Fruit fly (Drosophila melanogaster): ENCODE measurements around the gene Exo84.

The Exo84 gene

dm6 chr3R:26081380-26081991 lies 29.4 kb upstream of the Exo84 start (continued):
- TF ChIP-seq gem (tag; optimal IDR thresholded peaks at IDR 0.05) (peak; percentile 78), klu (GFP tag; IDR thresholded peaks at IDR 0.05) (no peak), HLH3B (GFP tag; IDR thresholded peaks at IDR 0.05) (peak; percentile 63), Dref (GFP tag; IDR thresholded peaks at IDR 0.05) (no peak), CG1602 (GFP tag; optimal IDR thresholded peaks at IDR 0.05) (peak; percentile 32), zf30C (GFP tag; optimal IDR thresholded peaks at IDR 0.05) (no peak), dati (GFP tag; IDR thresholded peaks at IDR 0.05) (no peak), ssp (GFP tag; IDR thresholded peaks at IDR 0.05) (0 out of 2 replicates have a peak, but pooled peaks have one; percentile 30), CG11456 (GFP tag; IDR thresholded peaks at IDR 0.05) (no peak), fd96Cb (tag; optimal IDR thresholded peaks at IDR 0.05) (peak; percentile 65), CG5245 (GFP tag; optimal IDR thresholded peaks at IDR 0.05) (peak; percentile 33), croc (GFP tag; conservative IDR thresholded peaks at IDR 0.05) (peak; percentile 52; the same call in 2 of the 3 replicates), stc (GFP tag; IDR thresholded peaks at IDR 0.05) (0 out of 2 replicates have a peak, but pooled peaks have one; percentile 29), nmo (GFP tag; optimal IDR thresholded peaks at IDR 0.05) (peak; percentile 73), odd (GFP tag; optimal IDR thresholded peaks at IDR 0.05) (peak; percentile 3), CG17361 (GFP tag; IDR thresholded peaks at IDR 0.05) (peak; percentile 60; the same call in 2 of the 3 replicates), Bgb (GFP tag; IDR thresholded peaks at IDR 0.05; ENCODE audit: partially characterized antibody) (no peak), Hey (tag; optimal IDR thresholded peaks at IDR 0.05) (no peak), esg (GFP tag; conservative IDR thresholded peaks at IDR 0.05) (peak; percentile 26; the same call in 1 of the 2 replicates), CG10431 (GFP tag; optimal IDR thresholded peaks at IDR 0.05) (no peak), hkb (optimal IDR thresholded peaks at IDR 0.05) (no peak), hkb (GFP tag; IDR thresholded peaks at IDR 0.05) (no peak; the same call in 1 of the 2 replicates), psq (GFP tag; optimal IDR thresholded peaks at IDR 0.05) (no peak), al (GFP tag; IDR thresholded peaks at IDR 0.05) (no peak), sna (GFP tag; IDR thresholded peaks at IDR 0.05; ENCODE audit: partially characterized antibody) (no peak), CG10209 (GFP tag; optimal IDR thresholded peaks at IDR 0.05) (peak; percentile 24), crol (GFP tag; IDR thresholded peaks at IDR 0.05) (peak; percentile 33; the same call in 1 of the 2 replicates), slbo (GFP tag; IDR thresholded peaks at IDR 0.05) (peak; percentile 6; the same call in 1 of the 2 replicates), CG14710 (tag; optimal IDR thresholded peaks at IDR 0.05) (peak; percentile 70), ato (GFP tag; IDR thresholded peaks at IDR 0.05; ENCODE audit: partially characterized antibody) (no peak), CG11560 (tag; IDR thresholded peaks at IDR 0.05) (0 out of 3 replicates have a peak, but pooled peaks have one; percentile 39), ara (GFP tag; IDR thresholded peaks at IDR 0.05) (peak; percentile 69), CG2116 (GFP tag; optimal IDR thresholded peaks at IDR 0.05) (no peak), trem (tag; optimal IDR thresholded peaks at IDR 0.05) (peak; percentile 56), CG16863 (GFP tag; optimal IDR thresholded peaks at IDR 0.05) (no peak), lmd (GFP tag; IDR thresholded peaks at IDR 0.05) (peak; percentile 33; the same call in 1 of the 2 replicates), CG8281 (tag; optimal IDR thresholded peaks at IDR 0.05) (no peak), CG6689 (GFP tag; IDR thresholded peaks at IDR 0.05) (peak; percentile 46; the same call in 1 of the 2 replicates), trh (GFP tag; optimal IDR thresholded peaks at IDR 0.05) (no peak), CG6272 (GFP tag; IDR thresholded peaks at IDR 0.05) (no peak), Ada2b (GFP tag; IDR thresholded peaks at IDR 0.05) (peak; percentile 39; the same call in 1 of the 2 replicates), CG3163 (GFP tag; optimal IDR thresholded peaks at IDR 0.05) (no peak), Atf6 (GFP tag; IDR thresholded peaks at IDR 0.05) (peak; percentile 35; the same call in 1 of the 2 replicates), CG17829 (tag; optimal IDR thresholded peaks at IDR 0.05) (peak; percentile 74), lola (GFP tag; optimal IDR thresholded peaks at IDR 0.05) (peak in 1 of 3 experiments; percentile 79), scrt (GFP tag; optimal IDR thresholded peaks at IDR 0.05) (no peak), dan (GFP tag; IDR thresholded peaks at IDR 0.05) (no peak), p53 (GFP tag; optimal IDR thresholded peaks at IDR 0.05) (no peak), CG14667 (GFP tag; IDR thresholded peaks at IDR 0.05) (0 out of 2 replicates have a peak, but pooled peaks have one; percentile 34), cg (GFP tag; optimal IDR thresholded peaks at IDR 0.05) (no peak)

All from whole organism, embryonic.